Fruit fly (Drosophila melanogaster): ENCODE measurements around the gene CG4293.

DNA sequence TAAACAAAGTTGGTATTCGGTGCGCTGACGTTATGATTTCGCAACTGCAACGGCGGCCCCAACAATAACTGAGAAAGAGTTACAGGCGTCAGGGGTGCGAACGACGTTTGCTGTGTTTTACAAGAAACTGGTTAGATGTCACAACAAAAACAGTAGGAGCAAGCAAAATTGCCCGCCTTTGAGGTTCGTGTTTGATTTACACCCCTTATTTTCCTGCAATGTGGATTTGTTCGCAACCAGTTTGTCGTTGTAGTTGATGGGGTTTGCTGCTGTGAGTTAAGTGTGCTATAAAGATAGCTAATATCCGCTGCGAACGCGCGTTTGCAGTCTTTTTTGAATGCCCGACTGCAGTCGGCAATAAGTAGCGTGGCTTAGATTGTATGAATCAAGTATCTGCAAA lies 31.7 kb downstream of the CG4293 start:
- no peak for TF ChIP-seq Dll (optimal IDR thresholded peaks at IDR 0.05)
- no peak for TF ChIP-seq psq (optimal IDR thresholded peaks at IDR 0.05)

Measured in whole organism.